Worm (Caenorhabditis elegans) whole organism, L1 larva: ENCODE measurements around the gene C49F8.3.

Experiments used
- nhr-11 ChIP-seq: fragments of 150-350 bp; optimal IDR thresholded peaks from 2 replicates; lab custom pipeline; 2014; ENCODE audit warnings: missing biosample characterization, missing genetic modification characterization
- tbx-2 ChIP-seq: sonication (generic microtip); optimal IDR thresholded peaks from 2 replicates; lab custom pipeline; 2016; ENCODE audit warnings: missing genetic modification characterization, missing compliant biosample characterization

DNA sequence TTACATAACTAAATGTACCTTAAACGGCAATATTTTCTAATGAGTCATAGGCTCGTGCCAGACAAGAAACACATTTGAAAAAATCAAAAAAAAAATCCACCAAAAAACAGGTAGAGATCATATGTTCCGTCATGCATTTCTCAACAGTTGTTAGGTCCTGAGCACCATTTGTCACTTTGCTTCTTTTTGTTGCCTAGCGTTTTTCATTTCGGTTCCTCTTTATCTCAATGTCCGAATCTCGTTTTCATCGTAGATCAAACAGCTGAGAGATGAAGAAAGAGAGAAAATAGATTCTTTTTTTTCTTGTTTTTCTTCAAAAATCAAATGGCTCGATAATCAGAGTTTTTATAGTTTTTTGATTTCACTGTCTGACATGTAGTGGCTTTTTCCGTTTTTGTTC, 46.4 kb downstream of the C49F8.3 start:
- TF ChIP-seq tbx-2 (tag; lab: Kevin White, UChicago): no peak
- no peak for TF ChIP-seq nhr-11 (tag; lab: Kevin White, UChicago)
